Worm (Caenorhabditis elegans) whole organism, mixed stage, embryonic: Measurements from ENCODE around the gene C10F3.7.

Source experiments
- ceh-39 ChIP-seq: fragments of 150-350 bp; optimal IDR thresholded peaks from 2 replicates; lab custom pipeline; 2014; ENCODE audit warnings: missing biosample characterization, missing genetic modification characterization
- mls-2 ChIP-seq: sonication (generic microtip); optimal IDR thresholded peaks from 2 replicates; lab custom pipeline; 2016; ENCODE audit warnings: mild to moderate bottlenecking, missing genetic modification characterization, moderate library complexity, missing compliant biosample characterization
- nhr-12 ChIP-seq: fragments of 150-350 bp; optimal IDR thresholded peaks from 2 replicates; lab custom pipeline; 2014; ENCODE audit warnings: missing biosample characterization, missing genetic modification characterization
- nhr-237 ChIP-seq: fragments of 150-350 bp; optimal IDR thresholded peaks from 2 replicates; lab custom pipeline; 2014; ENCODE audit warnings: missing biosample characterization, missing genetic modification characterization
- nhr-76 ChIP-seq: sonication (generic microtip); optimal IDR thresholded peaks from 2 replicates; lab custom pipeline; 2017; ENCODE audit warnings: missing biosample characterization, missing genetic modification characterization

- no peak for TF ChIP-seq nhr-76 (tag; lab: Kevin White, UChicago)
- TF ChIP-seq ceh-39: no peak
- no peak for TF ChIP-seq nhr-237 (tag; lab: Kevin White, UChicago)
- TF ChIP-seq nhr-12: no peak
- no peak for TF ChIP-seq mls-2 (tag; lab: Kevin White, UChicago)
Observed at ce11 chrV:6012401-6012800, 25.7 kb upstream of the C10F3.7 start.
